Worm (Caenorhabditis elegans) whole organism, L1 larva: ENCODE results near the gene hpo-10.

Experiments
- aly-2 ChIP-seq: fragments of 150-350 bp; optimal IDR thresholded peaks from 2 replicates; lab custom pipeline; 2014; ENCODE audit warnings: missing biosample characterization, missing genetic modification characterization
- efl-3 ChIP-seq: fragments of 200-800 bp; sonication (Bioruptor generic); optimal IDR thresholded peaks from 2 replicates; lab custom pipeline; 2018; ENCODE audit warnings: mild to moderate bottlenecking, missing genetic modification characterization, missing compliant biosample characterization
- hlh-17 ChIP-seq: fragments of 200-800 bp; sonication (Bioruptor generic); optimal IDR thresholded peaks from 2 replicates; lab custom pipeline; 2018; ENCODE audit warnings: missing genetic modification characterization, mild to moderate bottlenecking, missing compliant biosample characterization, moderate library complexity, borderline replicate concordance
- lin-13 ChIP-seq: fragments of 150-350 bp; optimal IDR thresholded peaks from 2 replicates; lab custom pipeline; 2014; ENCODE audit warnings: missing biosample characterization, missing genetic modification reagents, missing genetic modification characterization
- mep-1 ChIP-seq: fragments of 150-350 bp; optimal IDR thresholded peaks from 2 replicates; lab custom pipeline; 2014; ENCODE audit warnings: missing biosample characterization, missing genetic modification characterization
- nhr-237 ChIP-seq: fragments of 150-350 bp; optimal IDR thresholded peaks from 2 replicates; lab custom pipeline; 2014; ENCODE audit warnings: missing biosample characterization, missing genetic modification characterization
- nhr-28 ChIP-seq: fragments of 150-350 bp; optimal IDR thresholded peaks from 2 replicates; lab custom pipeline; 2014; ENCODE audit warnings: missing biosample characterization, missing genetic modification characterization
- nhr-76 ChIP-seq: sonication (generic microtip); optimal IDR thresholded peaks from 2 replicates; lab custom pipeline; 2017; ENCODE audit warnings: missing biosample characterization, missing genetic modification characterization
- pag-3 ChIP-seq: sonication (generic microtip); optimal IDR thresholded peaks from 2 replicates; lab custom pipeline; 2017; ENCODE audit warnings: missing genetic modification characterization, mild to moderate bottlenecking, missing compliant biosample characterization, antibody characterized with exemption, borderline replicate concordance; ENCODE audit not compliant: insufficient read depth
- snpc-4 ChIP-seq: fragments of 150-350 bp; optimal IDR thresholded peaks from 2 replicates; lab custom pipeline; 2014; ENCODE audit warnings: missing biosample characterization, missing genetic modification characterization
- sup-37 ChIP-seq: fragments of 200-800 bp; sonication (Bioruptor generic); optimal IDR thresholded peaks from 2 replicates; lab custom pipeline; 2018; ENCODE audit warnings: mild to moderate bottlenecking, missing genetic modification characterization, missing compliant biosample characterization
- unc-62 ChIP-seq: fragments of 150-350 bp; optimal IDR thresholded peaks from 2 replicates; lab custom pipeline; 2014; ENCODE audit warnings: missing biosample characterization, missing genetic modification reagents, missing genetic modification characterization
- zag-1 ChIP-seq: fragments of 150-350 bp; optimal IDR thresholded peaks from 2 replicates; lab custom pipeline; 2014; ENCODE audit warnings: missing biosample characterization, missing genetic modification characterization

DNA sequence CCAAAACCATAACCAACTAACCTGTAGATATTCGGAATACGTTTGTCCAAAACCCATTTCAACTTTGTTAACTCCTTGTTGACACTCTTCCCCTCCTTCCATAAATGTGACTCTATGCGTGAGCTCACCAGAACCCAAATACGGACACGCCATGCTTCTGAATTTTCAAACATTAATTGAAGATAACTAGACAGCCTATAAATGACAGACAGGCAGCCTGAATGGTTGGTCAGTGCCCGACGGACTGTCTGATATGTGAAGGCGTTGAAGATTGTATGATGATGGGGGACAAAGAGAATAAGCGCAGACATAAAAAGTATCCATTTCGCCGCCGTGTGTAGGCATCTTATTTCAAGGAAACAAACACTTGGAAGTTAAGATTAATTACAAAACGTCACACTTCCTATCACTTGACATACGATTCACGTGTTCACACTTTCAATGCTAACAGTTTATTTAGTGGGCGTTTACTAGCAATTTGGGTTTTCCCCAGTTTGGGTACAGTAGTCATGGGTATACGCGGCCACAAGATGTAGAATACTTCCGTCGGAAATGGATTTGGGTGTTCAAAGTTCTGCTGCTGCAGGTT is 40.6 kb downstream of the hpo-10 start, which contains the start of the genes tdo-2 and C28H8.2:
- TF ChIP-seq zag-1 (tag; lab: Kevin White, UChicago) (no peak), sup-37 (no peak), lin-13 (GFP tag; lab: Kevin White, UChicago) (peak; percentile 7), unc-62 (GFP tag; lab: Kevin White, UChicago) (no peak), aly-2 (tag; lab: Kevin White, UChicago) (no peak), nhr-28 (tag; lab: Kevin White, UChicago) (no peak), snpc-4 (tag; lab: Kevin White, UChicago) (no peak), nhr-237 (tag; lab: Kevin White, UChicago) (no peak), nhr-76 (tag; lab: Kevin White, UChicago) (no peak), efl-3 (no peak), mep-1 (tag; lab: Kevin White, UChicago) (peak; percentile 48), hlh-17 (no peak), pag-3 (no peak)
